Worm (Caenorhabditis elegans): Measurements from ENCODE around the gene R04D3.3.

The R04D3.3 gene

DNA sequence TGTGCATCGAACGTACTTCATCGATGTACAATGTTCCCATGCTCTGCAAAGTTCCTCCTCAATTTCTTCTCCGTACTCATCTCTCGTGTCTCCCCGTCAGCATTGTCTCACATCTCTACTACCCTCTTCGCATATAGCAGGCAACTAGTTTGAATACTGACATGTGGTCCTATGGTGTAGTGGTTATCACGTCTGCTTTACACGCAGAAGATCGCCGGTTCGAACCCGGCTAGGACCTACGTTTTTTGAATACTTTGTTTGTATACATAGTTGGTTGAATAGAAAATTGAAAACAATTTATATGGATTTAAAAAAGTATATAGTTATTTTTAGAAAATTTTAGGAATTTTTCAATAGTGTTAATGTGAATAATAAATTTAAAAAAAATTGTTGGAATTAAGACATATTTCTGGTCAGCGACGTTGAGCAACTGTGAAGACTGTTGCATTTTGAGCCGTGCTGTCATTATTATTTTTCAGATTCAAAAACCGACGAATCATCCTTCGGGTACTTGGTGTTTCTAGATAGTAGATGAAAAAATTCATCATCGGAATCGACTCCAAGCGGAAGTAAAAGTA is 16.5 kb upstream of the R04D3.3 start (continued):
- TF ChIP-seq efl-1 (optimal IDR thresholded peaks at IDR 0.05) (peak; percentile 32 to 46), efl-1 (GFP tag; optimal IDR thresholded peaks at IDR 0.05 in 1 of 2) (peak in 1 of 2 experiments; percentile 91), mep-1 (tag; optimal IDR thresholded peaks at IDR 0.05) (peak; percentile 91), ama-1 (optimal IDR thresholded peaks at IDR 0.05) (no peak), ceh-88 (GFP tag; IDR thresholded peaks at IDR 0.05) (no peak; the same call in 1 of the 2 replicates), aha-1 (tag; optimal IDR thresholded peaks at IDR 0.05) (no peak), isw-1 (GFP tag; IDR thresholded peaks at IDR 0.05) (peak; percentile 25; the same call in 1 of the 2 replicates), Y116A8C.19 (tag; optimal IDR thresholded peaks at IDR 0.05; ENCODE audit: borderline replicate concordance) (no peak), nhr-19 (GFP tag; conservative IDR thresholded peaks at IDR 0.05) (peak; percentile 83), mdl-1 (tag; optimal IDR thresholded peaks at IDR 0.05) (peak in 1 of 2 experiments; percentile 88), egl-27 (tag; optimal IDR thresholded peaks at IDR 0.05) (peak in 1 of 2 experiments; percentile 59), C04F5.9 (tag; optimal IDR thresholded peaks at IDR 0.05) (no peak), zag-1 (tag; optimal IDR thresholded peaks at IDR 0.05) (no peak), nhr-11 (tag; optimal IDR thresholded peaks at IDR 0.05) (no peak), F16B12.6 (tag; optimal IDR thresholded peaks at IDR 0.05) (no peak), irx-1 (tag; optimal IDR thresholded peaks at IDR 0.05) (peak; percentile 52), sptf-1 (tag; optimal IDR thresholded peaks at IDR 0.05) (no peak), nhr-76 (tag; optimal IDR thresholded peaks at IDR 0.05) (peak; percentile 31), ceh-8 (GFP tag; optimal IDR thresholded peaks at IDR 0.05) (peak; percentile 76), nhr-90 (tag; optimal IDR thresholded peaks at IDR 0.05; ENCODE audit: poor library complexity) (peak; percentile 83), nhr-84 (tag; optimal IDR thresholded peaks at IDR 0.05) (no peak), mab-9 (GFP tag; IDR thresholded peaks at IDR 0.05) (no peak), unc-86 (tag; optimal IDR thresholded peaks at IDR 0.05) (peak; percentile 58), elt-3 (tag; optimal IDR thresholded peaks at IDR 0.05) (peak in 2 of 6 experiments; percentile 60 to 88), ces-1 (GFP tag; optimal IDR thresholded peaks at IDR 0.05) (no peak), hpl-2 (GFP tag; optimal IDR thresholded peaks at IDR 0.05) (peak; percentile 45), egl-13 (tag; optimal IDR thresholded peaks at IDR 0.05) (peak; percentile 58), ztf-11 (tag; optimal IDR thresholded peaks at IDR 0.05) (peak in 1 of 2 experiments; percentile 63), zip-4 (GFP tag; optimal IDR thresholded peaks at IDR 0.05) (no peak), lin-35 (GFP tag; optimal IDR thresholded peaks at IDR 0.05) (peak; percentile 43 to 74), jun-1 (tag; optimal IDR thresholded peaks at IDR 0.05) (peak; percentile 73), lir-3 (tag; optimal IDR thresholded peaks at IDR 0.05; ENCODE audit: poor library complexity) (peak; percentile 86), hlh-4 (tag; optimal IDR thresholded peaks at IDR 0.05) (no peak), nhr-77 (tag; optimal IDR thresholded peaks at IDR 0.05) (peak; percentile 53), lin-13 (GFP tag; optimal IDR thresholded peaks at IDR 0.05) (peak; percentile 66), fkh-10 (GFP tag; optimal IDR thresholded peaks at IDR 0.05) (peak; percentile 51), lin-39 (tag; optimal IDR thresholded peaks at IDR 0.05) (peak; percentile 24), aly-2 (tag; optimal IDR thresholded peaks at IDR 0.05) (peak; percentile 50), dpl-1 (GFP tag; optimal IDR thresholded peaks at IDR 0.05) (peak in 2 of 3 experiments; percentile 40 to 43), pax-3 (tag; optimal IDR thresholded peaks at IDR 0.05) (peak; percentile 41), nhr-20 (tag; optimal IDR thresholded peaks at IDR 0.05) (peak; percentile 81), fkh-8 (tag; optimal IDR thresholded peaks at IDR 0.05) (peak; percentile 80), lin-14 (GFP tag; optimal IDR thresholded peaks at IDR 0.05) (peak; percentile 88), fos-1 (tag; optimal IDR thresholded peaks at IDR 0.05) (peak; percentile 71), ceh-90 (tag; optimal IDR thresholded peaks at IDR 0.05) (no peak), sup-37 (GFP tag; optimal IDR thresholded peaks at IDR 0.05) (peak; percentile 7), C34B4.2 (tag; optimal IDR thresholded peaks at IDR 0.05) (no peak), mef-2 (tag; optimal IDR thresholded peaks at IDR 0.05) (peak; percentile 12), swsn-7 (tag; optimal IDR thresholded peaks at IDR 0.05) (peak; percentile 81), unc-98 (GFP tag; IDR thresholded peaks at IDR 0.05) (no peak), ets-5 (GFP tag; IDR thresholded peaks at IDR 0.05) (no peak), C16A3.4 (tag; optimal IDR thresholded peaks at IDR 0.05) (peak; percentile 93), xbp-1 (tag; optimal IDR thresholded peaks at IDR 0.05) (peak; percentile 70)
